Fruit fly (Drosophila melanogaster): ENCODE data around the gene Recs1.

Gene Recs1

DNA sequence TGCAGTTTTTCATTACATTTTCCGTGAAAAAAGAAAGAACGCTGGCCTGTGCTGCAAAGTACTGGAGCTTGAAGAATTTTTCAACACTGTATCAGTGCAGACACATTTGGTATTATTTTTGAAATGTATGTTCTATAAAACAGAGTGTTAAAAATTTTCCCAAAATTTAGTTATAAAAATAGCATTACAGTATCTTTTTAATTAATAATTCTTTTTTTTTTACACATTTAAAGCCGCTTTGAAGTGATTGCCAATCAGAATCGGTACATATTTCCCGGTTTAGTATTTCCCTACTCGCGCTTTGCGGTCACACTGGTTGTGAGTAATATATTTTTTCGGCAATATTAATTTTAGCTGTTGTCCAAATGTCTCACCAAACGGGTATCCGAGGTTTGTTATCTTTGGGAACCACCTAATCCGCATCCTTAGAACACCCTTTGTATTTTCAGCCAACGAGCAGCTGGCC is 31.2 kb downstream of the Recs1 start, which contains the start of the genes Abi and twf (continued):
- TF ChIP-seq Ets97D (GFP tag; optimal IDR thresholded peaks at IDR 0.05) (peak; percentile 63), CG13287 (GFP tag; IDR thresholded peaks at IDR 0.05; ENCODE audit: partially characterized antibody) (peak; percentile 45; the same call in 1 of the 2 replicates), stwl (tag; optimal IDR thresholded peaks at IDR 0.05) (peak; percentile 79), Pdp1 (GFP tag; optimal IDR thresholded peaks at IDR 0.05) (peak; percentile 41 to 71), Dp (GFP tag; optimal IDR thresholded peaks at IDR 0.05) (peak; percentile 15), Mrtf (GFP tag; IDR thresholded peaks at IDR 0.05) (no peak), Abd-B (GFP tag; optimal IDR thresholded peaks at IDR 0.05) (peak; percentile 49), sens-2 (GFP tag; IDR thresholded peaks at IDR 0.05) (no peak), Sox100B (GFP tag; optimal IDR thresholded peaks at IDR 0.05) (peak; percentile 53), CG3838 (GFP tag; optimal IDR thresholded peaks at IDR 0.05) (peak; percentile 11), Xbp1 (GFP tag; optimal IDR thresholded peaks at IDR 0.05) (peak; percentile 79), Sry-δ (GFP tag; optimal IDR thresholded peaks at IDR 0.05) (peak; percentile 35), dysf (GFP tag; IDR thresholded peaks at IDR 0.05) (peak; percentile 60; the same call in 2 of the 3 replicates), Meics (GFP tag; optimal IDR thresholded peaks at IDR 0.05) (peak; percentile 60), CG3163 (GFP tag; optimal IDR thresholded peaks at IDR 0.05) (no peak), psq (GFP tag; optimal IDR thresholded peaks at IDR 0.05) (peak; percentile 42), Dbx (GFP tag; IDR thresholded peaks at IDR 0.05) (peak; percentile 75), Dek (tag; optimal IDR thresholded peaks at IDR 0.05) (peak; percentile 38), CG10543 (GFP tag; optimal IDR thresholded peaks at IDR 0.05) (peak; percentile 47), chif (GFP tag; optimal IDR thresholded peaks at IDR 0.05) (peak; percentile 22 to 63), abd-A (tag; optimal IDR thresholded peaks at IDR 0.05) (no peak), CG4424 (GFP tag; optimal IDR thresholded peaks at IDR 0.05) (peak; percentile 80), pzg (GFP tag; optimal IDR thresholded peaks at IDR 0.05) (peak; percentile 52), Dll (GFP tag; IDR thresholded peaks at IDR 0.05; ENCODE audit: partially characterized antibody) (0 out of 4 replicates have a peak, but pooled peaks have one; percentile 21), CG17186 (GFP tag; optimal IDR thresholded peaks at IDR 0.05) (peak; percentile 48), trem (tag; optimal IDR thresholded peaks at IDR 0.05) (peak; percentile 75), CG3847 (GFP tag; IDR thresholded peaks at IDR 0.05) (peak; percentile 79), sug (tag; optimal IDR thresholded peaks at IDR 0.05) (no peak), gsb (GFP tag; IDR thresholded peaks at IDR 0.05) (no peak), nmo (GFP tag; optimal IDR thresholded peaks at IDR 0.05) (peak; percentile 75), pho (GFP tag; optimal IDR thresholded peaks at IDR 0.05) (peak; percentile 46), fd96Cb (tag; optimal IDR thresholded peaks at IDR 0.05) (peak; percentile 30), phol (tag; optimal IDR thresholded peaks at IDR 0.05) (peak; percentile 77), cad (GFP tag; optimal IDR thresholded peaks at IDR 0.05) (no peak), slp2 (GFP tag; optimal IDR thresholded peaks at IDR 0.05) (peak; percentile 50), CG13894 (tag; optimal IDR thresholded peaks at IDR 0.05) (peak; percentile 54), wdn (GFP tag; IDR thresholded peaks at IDR 0.05) (peak; percentile 32; the same call in 1 of the 2 replicates), CG18764 (GFP tag; optimal IDR thresholded peaks at IDR 0.05) (peak; percentile 51), Blimp-1 (GFP tag; optimal IDR thresholded peaks at IDR 0.05) (peak; percentile 60), CG15696 (tag; optimal IDR thresholded peaks at IDR 0.05) (peak; percentile 50), zfh2 (GFP tag; optimal IDR thresholded peaks at IDR 0.05) (peak; percentile 74), CG1792 (GFP tag; optimal IDR thresholded peaks at IDR 0.05) (no peak), unpg (GFP tag; optimal IDR thresholded peaks at IDR 0.05) (peak; percentile 59), CG32532 (GFP tag; IDR thresholded peaks at IDR 0.05) (peak; percentile 59), CG12219 (GFP tag; optimal IDR thresholded peaks at IDR 0.05) (no peak), Lpt (GFP tag; optimal IDR thresholded peaks at IDR 0.05) (no peak), Usf (GFP tag; optimal IDR thresholded peaks at IDR 0.05) (no peak), CG8924 (tag; optimal IDR thresholded peaks at IDR 0.05) (peak; percentile 24), CG1647 (GFP tag; optimal IDR thresholded peaks at IDR 0.05) (peak; percentile 29), CG1529 (GFP tag; optimal IDR thresholded peaks at IDR 0.05) (peak; percentile 4)

All from whole organism, embryonic.